Worm (Caenorhabditis elegans) whole organism, L4/young adult: ENCODE measurements around the gene apt-9.

Experiments
- W03F9.2 ChIP-seq: fragments of 150-350 bp; optimal IDR thresholded peaks from 2 replicates; lab custom pipeline; 2014; ENCODE audit warnings: missing biosample characterization, missing genetic modification characterization
- dao-5 ChIP-seq: sonication (generic microtip); optimal IDR thresholded peaks from 2 replicates; lab custom pipeline; 2016; ENCODE audit warnings: missing genotype, missing genetic modification characterization, moderate library complexity, missing compliant biosample characterization
- him-1 ChIP-seq: sonication (generic microtip); optimal IDR thresholded peaks from 2 replicates; lab custom pipeline; 2016; ENCODE audit warnings: missing genotype, missing genetic modification reagents, missing genetic modification characterization, missing compliant biosample characterization

apt-9 gene

DNA sequence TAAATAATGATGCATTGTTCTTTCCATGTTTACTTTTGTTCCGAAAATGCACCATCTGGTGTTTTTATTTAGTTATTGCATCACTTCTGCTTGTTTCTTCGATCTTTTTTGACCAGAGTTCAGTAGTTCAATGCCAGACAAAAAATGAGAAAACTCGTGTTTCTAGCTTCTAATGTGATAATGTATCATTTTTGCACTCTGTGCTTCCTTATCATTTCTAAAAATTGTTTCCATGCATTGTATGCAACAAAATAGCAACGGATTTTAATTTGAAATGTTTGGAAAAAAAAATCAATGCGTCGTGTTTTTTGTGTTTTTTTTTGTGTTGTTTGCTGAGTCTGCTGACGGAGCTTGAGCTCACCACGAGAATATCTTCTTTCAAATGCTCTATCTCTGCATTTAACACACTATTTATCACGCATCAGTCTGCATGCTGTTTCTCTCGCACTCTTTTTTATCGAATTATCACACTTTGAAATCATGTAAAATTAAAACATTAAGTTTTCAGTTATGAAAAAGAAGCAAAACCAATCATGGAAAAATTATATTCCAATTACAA lies 11.9 kb downstream of the apt-9 start, which contains the start of gene sulp-7:
Gene sulp-7, plus strand, starts transcription at position 509 of the 559 bp plus-strand sequence.
- TF ChIP-seq W03F9.2 (tag; lab: Kevin White, UChicago) = no peak
- TF ChIP-seq him-1 = no peak
- no peak for TF ChIP-seq dao-5

ce11 chrX:11085162-11085561 lies 16.8 kb downstream of the apt-9 start, which contains the start of gene W04G3.7:
W04G3.7 (minus strand) TSS chrX:11085262.
- TF ChIP-seq dao-5 = no peak
- TF ChIP-seq W03F9.2 (tag; lab: Kevin White, UChicago) = no peak
- no peak for TF ChIP-seq him-1

DNA sequence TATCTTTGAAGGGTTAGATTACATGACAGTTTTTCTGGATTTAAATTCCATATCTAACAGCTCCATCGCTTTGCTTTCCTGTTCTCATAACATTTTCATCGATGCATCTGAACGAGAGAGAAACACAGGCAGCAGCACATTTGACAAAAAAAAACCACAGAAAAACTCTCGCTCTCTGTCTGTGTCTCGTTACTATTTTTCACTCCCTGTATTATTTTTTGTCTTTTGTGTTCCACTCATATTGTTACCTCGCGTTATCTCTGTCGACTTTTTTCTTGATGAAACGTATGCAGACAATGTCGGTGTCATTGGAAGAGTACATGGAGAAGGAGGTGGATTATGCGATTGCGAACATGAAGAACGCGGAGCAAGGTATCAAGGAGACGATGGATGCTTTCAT lies 20.6 kb downstream of the apt-9 start, which contains the start of gene W04G3.11:
Gene W04G3.11, plus strand, starts transcription at position 244 of the 400 bp plus-strand sequence.
- no peak for TF ChIP-seq him-1
- TF ChIP-seq W03F9.2 (tag; lab: Kevin White, UChicago) = no peak
- no peak for TF ChIP-seq dao-5

- peak; percentile 100 for TF ChIP-seq him-1
- TF ChIP-seq dao-5 = peak; percentile 95
- peak; percentile 98 for TF ChIP-seq W03F9.2 (tag; lab: Kevin White, UChicago)
Measured at ce11 chrX:11093985-11094593, 25.8 kb downstream of the apt-9 start.

DNA sequence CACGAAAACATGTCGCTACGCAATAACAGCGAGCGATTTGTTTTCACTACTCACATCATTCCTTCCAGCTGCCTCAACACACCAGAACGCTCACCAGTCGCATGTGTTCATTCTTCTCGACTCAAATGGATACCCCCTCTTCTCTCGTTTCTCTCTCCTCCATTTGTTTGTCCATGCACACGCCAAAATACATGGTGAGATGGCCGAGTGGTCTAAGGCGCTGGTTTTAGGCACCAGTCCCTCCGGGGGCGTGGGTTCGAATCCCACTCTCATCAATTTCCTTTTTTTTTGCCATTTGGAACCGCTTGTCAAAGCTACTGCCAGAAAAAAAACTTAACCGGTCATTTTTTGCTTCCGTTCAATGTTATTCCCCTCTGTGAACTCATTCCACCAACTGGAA lies 27.2 kb downstream of the apt-9 start:
- peak; percentile 74 for TF ChIP-seq dao-5
- peak; percentile 92 for TF ChIP-seq him-1
- TF ChIP-seq W03F9.2 (tag; lab: Kevin White, UChicago) = peak; percentile 30

DNA sequence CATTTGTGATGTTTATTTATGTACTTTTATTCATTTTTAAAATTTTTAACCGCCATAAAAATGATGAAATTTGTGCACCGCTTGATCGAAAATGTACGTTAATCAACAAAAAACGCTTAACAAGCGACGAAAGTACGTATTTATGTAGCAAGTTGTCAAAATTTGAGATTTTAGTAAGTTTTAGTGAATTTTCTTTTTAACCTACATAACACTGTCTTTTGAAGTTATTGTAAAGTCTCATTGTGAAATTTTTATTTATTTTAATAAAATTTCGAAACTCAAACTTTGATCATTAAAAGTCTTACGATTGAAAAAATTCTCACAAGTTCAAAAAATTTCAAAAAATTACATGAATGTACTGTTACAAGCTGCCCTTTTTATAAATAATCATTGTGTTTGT lies 29.0 kb downstream of the apt-9 start:
- TF ChIP-seq W03F9.2 (tag; lab: Kevin White, UChicago) = no peak
- no peak for TF ChIP-seq him-1
- TF ChIP-seq dao-5 = no peak

DNA sequence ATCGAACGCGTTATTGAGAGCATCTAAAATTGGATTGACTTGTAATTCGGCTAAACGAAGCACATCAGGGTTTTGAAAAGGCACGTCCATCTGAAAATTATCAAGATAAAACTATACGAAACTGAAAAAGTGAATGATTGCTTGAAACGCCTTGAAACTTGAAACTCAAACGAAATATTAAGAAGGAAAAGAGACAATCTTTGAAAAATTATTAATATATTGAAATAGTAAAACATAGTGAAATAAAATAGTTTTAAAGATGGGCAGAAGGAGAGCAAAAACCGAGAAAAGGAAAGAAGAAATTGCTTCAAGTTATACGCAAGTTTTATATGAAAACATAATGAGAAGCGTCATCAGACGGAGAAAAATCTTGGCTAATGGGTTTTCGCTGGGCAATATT lies 29.8 kb downstream of the apt-9 start, which contains the start of gene W02H3.3:
Gene W02H3.3, minus strand, starts transcription at position 101 of the 400 bp plus-strand sequence.
- TF ChIP-seq W03F9.2 (tag; lab: Kevin White, UChicago) = no peak
- no peak for TF ChIP-seq dao-5
- TF ChIP-seq him-1 = no peak

DNA sequence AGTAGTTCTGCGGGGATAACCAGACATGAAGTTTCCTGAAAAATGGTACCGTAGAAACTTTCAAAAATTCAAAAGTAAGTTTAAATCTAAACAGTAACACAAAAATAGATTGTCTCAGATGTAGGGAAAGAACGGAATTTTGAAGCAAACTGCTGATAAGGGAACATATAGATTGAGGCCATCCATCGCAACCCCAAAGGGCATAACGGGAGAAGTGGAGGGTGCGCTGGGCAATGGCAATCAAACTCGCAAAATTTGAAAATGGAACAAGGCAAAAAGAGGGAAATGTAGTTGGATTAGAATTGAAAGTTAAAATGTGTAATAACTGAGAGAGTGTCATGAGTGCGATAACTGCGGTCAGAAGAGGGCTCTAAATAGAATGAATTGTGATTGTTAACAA lies 34.8 kb downstream of the apt-9 start:
- TF ChIP-seq him-1 (no peak), W03F9.2 (tag; lab: Kevin White, UChicago) (no peak), dao-5 (no peak)

DNA sequence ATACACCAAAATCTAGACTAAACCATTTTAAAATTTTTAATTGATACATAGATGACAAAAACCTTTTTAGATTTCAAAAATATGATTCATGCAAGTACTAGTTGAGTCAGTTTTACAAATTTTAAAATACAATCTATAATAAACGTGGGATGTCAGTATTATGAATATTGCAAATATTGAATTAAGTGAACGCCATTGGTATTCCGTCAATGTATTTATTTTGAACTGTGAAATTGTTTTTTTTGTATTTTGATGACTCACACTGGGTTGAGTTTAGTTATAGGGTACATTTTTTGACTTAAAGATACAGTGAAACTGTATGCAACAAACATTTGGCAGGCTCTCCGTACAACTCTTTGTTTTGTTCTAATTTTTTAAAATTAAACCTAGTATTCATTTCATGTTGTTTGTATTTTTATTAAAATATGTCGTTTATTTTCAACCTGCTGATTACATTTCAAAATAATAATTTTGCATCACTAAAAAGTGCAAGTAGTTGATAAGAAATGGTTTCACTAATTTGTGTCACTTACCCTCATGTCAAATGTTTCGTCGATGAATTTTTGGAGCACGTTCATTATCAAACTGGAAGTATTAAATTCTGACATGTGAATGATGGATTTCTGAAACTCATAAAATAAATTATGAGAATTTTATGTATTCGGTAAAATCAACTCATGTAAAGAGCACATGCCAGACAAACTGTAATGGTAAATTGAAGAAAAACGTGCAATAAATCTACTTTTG lies 36.7 kb downstream of the apt-9 start, which contains the start of gene W02H3.1:
Gene W02H3.1, minus strand, starts transcription at position 578 of the 747 bp plus-strand sequence.
- TF ChIP-seq him-1 (no peak), dao-5 (no peak), W03F9.2 (tag; lab: Kevin White, UChicago) (no peak)

DNA sequence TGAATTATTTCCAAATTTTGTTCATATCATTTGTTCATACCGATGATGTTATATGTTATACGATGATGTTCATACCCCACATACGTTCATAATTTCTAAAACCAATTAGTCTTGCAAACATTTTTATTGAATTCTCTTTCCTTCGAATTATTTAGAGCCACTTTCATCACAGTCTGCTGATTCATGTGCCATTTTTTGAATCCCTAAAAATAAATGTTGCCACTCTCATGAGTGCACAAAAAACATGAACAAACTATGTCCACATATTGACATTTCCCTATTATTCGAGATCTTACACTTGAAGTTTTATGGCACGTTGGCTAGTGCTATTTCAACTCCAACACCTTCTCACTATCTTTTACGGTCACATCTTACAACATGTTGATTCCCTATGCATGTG lies 38.7 kb downstream of the apt-9 start, which contains the start of gene clc-17:
Gene clc-17, plus strand, starts transcription at position 301 of the 400 bp plus-strand sequence.
- no peak for TF ChIP-seq dao-5
- TF ChIP-seq him-1 = no peak
- TF ChIP-seq W03F9.2 (tag; lab: Kevin White, UChicago) = no peak

ce11 chrX:11109200-11109599 lies 40.9 kb downstream of the apt-9 start, which contains the start of gene grd-1:
grd-1 (plus strand) TSS chrX:11109440.
- TF ChIP-seq W03F9.2 (tag; lab: Kevin White, UChicago) = no peak
- no peak for TF ChIP-seq him-1
- TF ChIP-seq dao-5 = no peak

DNA sequence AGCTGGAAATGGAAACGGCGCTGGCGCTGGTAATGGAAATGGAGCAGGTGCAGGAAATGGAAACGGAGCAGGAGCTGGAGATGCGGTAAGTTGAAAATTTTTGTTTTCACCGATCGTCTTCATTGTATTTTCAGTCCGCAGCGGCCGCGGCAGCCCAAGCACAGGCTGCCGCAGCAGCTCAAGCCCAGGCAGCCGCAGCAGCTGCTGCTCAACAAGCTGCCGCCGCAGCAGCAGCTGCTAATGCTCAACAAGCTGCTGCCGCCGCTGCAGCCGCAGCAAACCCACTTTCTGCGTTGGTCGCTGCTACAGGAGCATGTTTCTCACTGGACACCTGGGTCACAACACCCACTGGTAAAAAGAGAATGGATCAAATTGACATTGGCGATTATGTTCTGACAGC lies 46.1 kb downstream of the apt-9 start:
- TF ChIP-seq dao-5 (no peak), W03F9.2 (tag; lab: Kevin White, UChicago) (no peak), him-1 (no peak)

DNA sequence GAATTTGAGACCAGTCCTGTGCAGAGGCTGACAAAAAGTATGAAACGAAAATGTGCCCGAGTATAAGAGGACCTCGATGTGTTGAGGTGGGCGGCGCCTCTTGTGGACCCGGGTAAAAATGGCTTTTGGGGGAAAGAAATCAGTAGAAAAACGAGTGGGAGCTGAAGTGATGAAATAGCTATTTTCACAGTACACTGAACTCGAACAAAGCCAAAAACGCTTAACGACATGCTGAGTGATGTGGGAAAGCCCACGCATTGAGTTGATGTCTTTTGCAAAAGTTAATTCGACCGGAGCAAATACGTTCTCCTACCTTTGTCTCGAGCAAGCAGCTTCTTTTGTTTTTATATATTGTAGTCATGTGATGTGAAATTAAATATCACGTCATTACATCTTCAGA lies 48.4 kb downstream of the apt-9 start, which contains the start of gene nlp-66:
Gene nlp-66, minus strand, starts transcription at position 101 of the 400 bp plus-strand sequence.
- TF ChIP-seq W03F9.2 (tag; lab: Kevin White, UChicago) = no peak
- TF ChIP-seq dao-5 = no peak
- TF ChIP-seq him-1 = no peak

- TF ChIP-seq dao-5 (no peak), him-1 (no peak), W03F9.2 (tag; lab: Kevin White, UChicago) (no peak)
Measured at ce11 chrX:11120808-11121207, 52.5 kb downstream of the apt-9 start, which contains the start of gene R08B4.3. R08B4.3 (minus strand) TSS chrX:11121005.
